Worm (Caenorhabditis elegans) whole organism, midembryonic: ENCODE data around the gene gcy-15.

Experiments
- T22C8.4 ChIP-seq: fragments of 200-800 bp; sonication (Bioruptor generic); IDR thresholded peaks from 2 replicates; pipeline ENCODE4 v1.3.6; 2022; ENCODE audit warnings: missing genetic modification characterization, missing compliant biosample characterization
- cog-1 ChIP-seq: sonication (generic microtip); optimal IDR thresholded peaks from 2 replicates; lab custom pipeline; 2016; ENCODE audit warnings: missing genetic modification characterization, missing compliant biosample characterization
- flt-1 ChIP-seq: fragments of 200-800 bp; sonication (Bioruptor generic); IDR thresholded peaks from 2 replicates; pipeline ENCODE4 v1.3.6; 2022; ENCODE audit warnings: missing genetic modification characterization, missing compliant biosample characterization
- klf-2 ChIP-seq: fragments of 200-800 bp; sonication (Bioruptor generic); conservative IDR thresholded peaks from 2 replicates; pipeline ENCODE4 v1.3.6; 2022; ENCODE audit warnings: missing genetic modification reagents, missing genetic modification characterization, missing compliant biosample characterization
- med-1 ChIP-seq: sonication (generic microtip); optimal IDR thresholded peaks from 2 replicates; lab custom pipeline; 2017; ENCODE audit warnings: missing genetic modification characterization, mild to moderate bottlenecking, missing compliant biosample characterization, antibody characterized with exemption, missing genetic modification reagents; ENCODE audit not compliant: insufficient read depth
- ref-1 ChIP-seq: fragments of 200-800 bp; sonication (Bioruptor generic); conservative IDR thresholded peaks from 2 replicates; pipeline ENCODE4 v1.3.6; 2022; ENCODE audit warnings: missing genetic modification reagents, missing genetic modification characterization, missing compliant biosample characterization
- tab-1 ChIP-seq: fragments of 200-800 bp; sonication (Bioruptor generic); IDR thresholded peaks from 2 replicates; pipeline ENCODE4 v1.3.6; 2022; ENCODE audit warnings: missing genetic modification characterization, missing compliant biosample characterization
- ztf-23 ChIP-seq: fragments of 200-800 bp; sonication (Bioruptor generic); IDR thresholded peaks from 2 replicates; pipeline ENCODE4 v1.3.6; 2022; ENCODE audit warnings: missing genetic modification reagents, missing genetic modification characterization, missing compliant biosample characterization
- ztf-29 ChIP-seq: fragments of 200-800 bp; sonication (Bioruptor generic); IDR thresholded peaks from 2 replicates; pipeline ENCODE4 v1.3.6; 2022; ENCODE audit warnings: missing genetic modification reagents, missing genetic modification characterization, missing compliant biosample characterization

gcy-15 gene

ce11 chrII:3196966-3197365 is at the start of gene gcy-15:
gcy-15 (minus strand) TSS chrII:3197066.
- TF ChIP-seq ztf-29 (GFP tag; lab: Robert Waterston, UW) (no peak), flt-1 (GFP tag; lab: Robert Waterston, UW) (no peak), T22C8.4 (GFP tag; lab: Robert Waterston, UW) (no peak), ref-1 (no peak), ztf-23 (no peak), med-1 (no peak), tab-1 (no peak), klf-2 (GFP tag; lab: Robert Waterston, UW) (no peak), cog-1 (no peak)

- TF ChIP-seq ref-1 (no peak), flt-1 (GFP tag; lab: Robert Waterston, UW) (no peak), med-1 (no peak), klf-2 (GFP tag; lab: Robert Waterston, UW) (no peak), cog-1 (no peak)
Measured at ce11 chrII:3245836-3246235, 49.0 kb upstream of the gcy-15 start, which contains the start of gene C17F4.7. C17F4.7 (minus strand) TSS chrII:3246015.

- TF ChIP-seq cog-1 = no peak
Measured at ce11 chrII:3244758-3245157, 47.9 kb upstream of the gcy-15 start.

ce11 chrII:3244070-3244469 is 47.2 kb upstream of the gcy-15 start, which contains the start of gene C17F4.12:
C17F4.12 (minus strand) TSS chrII:3244170.
- TF ChIP-seq ref-1 (no peak), T22C8.4 (GFP tag; lab: Robert Waterston, UW) (no peak), cog-1 (no peak), tab-1 (no peak), klf-2 (GFP tag; lab: Robert Waterston, UW) (no peak), med-1 (no peak), ztf-29 (GFP tag; lab: Robert Waterston, UW) (no peak), flt-1 (GFP tag; lab: Robert Waterston, UW) (no peak), ztf-23 (no peak)

- TF ChIP-seq flt-1 (GFP tag; lab: Robert Waterston, UW) (no peak), T22C8.4 (GFP tag; lab: Robert Waterston, UW) (no peak), klf-2 (GFP tag; lab: Robert Waterston, UW) (no peak), ztf-23 (no peak)
Measured at ce11 chrII:3241842-3242241, 45.0 kb upstream of the gcy-15 start.

- TF ChIP-seq ztf-23 = no peak
- TF ChIP-seq klf-2 (GFP tag; lab: Robert Waterston, UW) = no peak
- TF ChIP-seq cog-1 = no peak
- TF ChIP-seq med-1 = no peak
- TF ChIP-seq ref-1 = no peak
- TF ChIP-seq tab-1 = no peak
- no peak for TF ChIP-seq T22C8.4 (GFP tag; lab: Robert Waterston, UW)
Measured at ce11 chrII:3240207-3240606, 43.3 kb upstream of the gcy-15 start, which contains the start of gene C17F4.3. C17F4.3 (plus strand) TSS chrII:3240507.

- TF ChIP-seq ref-1 (no peak), tab-1 (no peak), ztf-29 (GFP tag; lab: Robert Waterston, UW) (no peak), ztf-23 (no peak), T22C8.4 (GFP tag; lab: Robert Waterston, UW) (no peak), klf-2 (GFP tag; lab: Robert Waterston, UW) (no peak)
Measured at ce11 chrII:3237038-3237521, 40.2 kb upstream of the gcy-15 start, which contains the start of the genes srz-67 and C17F4.11. srz-67 (minus strand) TSS chrII:3237138. C17F4.11 (plus strand) TSS chrII:3237471.

ce11 chrII:3234725-3235124 is 37.9 kb upstream of the gcy-15 start, which contains the start of gene C17F4.8:
C17F4.8 (minus strand) TSS chrII:3234825.
- no peak for TF ChIP-seq med-1
- no peak for TF ChIP-seq cog-1
- no peak for TF ChIP-seq tab-1
- no peak for TF ChIP-seq T22C8.4 (GFP tag; lab: Robert Waterston, UW)
- TF ChIP-seq flt-1 (GFP tag; lab: Robert Waterston, UW) = no peak
- no peak for TF ChIP-seq ztf-29 (GFP tag; lab: Robert Waterston, UW)
- TF ChIP-seq klf-2 (GFP tag; lab: Robert Waterston, UW) = no peak
- no peak for TF ChIP-seq ref-1
- no peak for TF ChIP-seq ztf-23

ce11 chrII:3230422-3230821 is 33.6 kb upstream of the gcy-15 start, which contains the start of gene srh-297:
srh-297 (minus strand) TSS chrII:3230522.
- no peak for TF ChIP-seq med-1
- no peak for TF ChIP-seq T22C8.4 (GFP tag; lab: Robert Waterston, UW)
- TF ChIP-seq klf-2 (GFP tag; lab: Robert Waterston, UW) = no peak
- no peak for TF ChIP-seq flt-1 (GFP tag; lab: Robert Waterston, UW)
- TF ChIP-seq cog-1 = no peak
- TF ChIP-seq ztf-23 = no peak
- TF ChIP-seq tab-1 = no peak
- TF ChIP-seq ztf-29 (GFP tag; lab: Robert Waterston, UW) = no peak
- TF ChIP-seq ref-1 = no peak

ce11 chrII:3225780-3226179 is 28.9 kb upstream of the gcy-15 start, which contains the start of gene ZC239.17:
ZC239.17 (minus strand) TSS chrII:3225880.
- TF ChIP-seq flt-1 (GFP tag; lab: Robert Waterston, UW) (no peak), ztf-23 (no peak), ztf-29 (GFP tag; lab: Robert Waterston, UW) (no peak), med-1 (no peak), klf-2 (GFP tag; lab: Robert Waterston, UW) (no peak), tab-1 (no peak), T22C8.4 (GFP tag; lab: Robert Waterston, UW) (no peak), cog-1 (no peak), ref-1 (no peak)

ce11 chrII:3225200-3225599 is 28.3 kb upstream of the gcy-15 start, which contains the start of gene ZC239.16:
ZC239.16 (minus strand) TSS chrII:3225319.
- TF ChIP-seq tab-1 (no peak), flt-1 (GFP tag; lab: Robert Waterston, UW) (no peak), ztf-29 (GFP tag; lab: Robert Waterston, UW) (no peak), klf-2 (GFP tag; lab: Robert Waterston, UW) (no peak), cog-1 (no peak), T22C8.4 (GFP tag; lab: Robert Waterston, UW) (no peak), ztf-23 (no peak), ref-1 (no peak), med-1 (no peak)
